Worm (Caenorhabditis elegans) whole organism, early embryonic: Measurements from ENCODE around the gene clec-160.

Experiments
- B0310.2 ChIP-seq: sonication (generic microtip); optimal IDR thresholded peaks from 2 replicates; lab custom pipeline; 2016; ENCODE audit warnings: mild to moderate bottlenecking, missing genetic modification characterization, missing compliant biosample characterization
- F13C5.2 ChIP-seq: sonication (generic microtip); optimal IDR thresholded peaks from 2 replicates; lab custom pipeline; 2017; ENCODE audit warnings: mild to moderate bottlenecking, missing genetic modification characterization, inconsistent platforms, missing compliant biosample characterization
- ama-1 ChIP-seq: fragments of 150-350 bp; optimal IDR thresholded peaks from 2 replicates; lab custom pipeline; 2014
- ceh-13 ChIP-seq: fragments of 200-800 bp; sonication (Bioruptor generic); optimal IDR thresholded peaks from 2 replicates; lab custom pipeline; 2018; ENCODE audit warnings: mild to moderate bottlenecking, missing genetic modification characterization, missing compliant biosample characterization
- ceh-36 ChIP-seq: sonication (generic microtip); optimal IDR thresholded peaks from 2 replicates; lab custom pipeline; 2016; ENCODE audit warnings: missing genetic modification characterization, inconsistent platforms, missing compliant biosample characterization
- hmg-4 ChIP-seq: fragments of 200-800 bp; sonication (Bioruptor generic); optimal IDR thresholded peaks from 2 replicates; lab custom pipeline; 2018; ENCODE audit warnings: mild to moderate bottlenecking, missing genetic modification characterization, missing compliant biosample characterization
- hnd-1 ChIP-seq: sonication (generic microtip); optimal IDR thresholded peaks from 2 replicates; lab custom pipeline; 2016; ENCODE audit warnings: missing genetic modification characterization, missing compliant biosample characterization
- tbx-37 ChIP-seq: fragments of 200-800 bp; sonication (Bioruptor generic); conservative IDR thresholded peaks from 2 replicates; pipeline ENCODE4 v1.3.6; 2022; ENCODE audit warnings: missing genetic modification reagents, missing genetic modification characterization, missing compliant biosample characterization

- TF ChIP-seq ceh-13 (GFP tag; lab: Kevin White, UChicago) (no peak), ama-1 (no peak), hnd-1 (tag; lab: Kevin White, UChicago) (no peak), B0310.2 (tag; lab: Kevin White, UChicago) (no peak), ceh-36 (tag; lab: Kevin White, UChicago) (no peak), tbx-37 (no peak), hmg-4 (no peak), F13C5.2 (tag; lab: Kevin White, UChicago) (no peak)
Observed at ce11 chrIII:8278801-8279200, 3.0 kb upstream of the clec-160 start, which contains the start of gene mig-10.
